Fruit fly (Drosophila melanogaster) whole organism, prepupa: ENCODE data around the gene spz3.
A peak's percentile ranks its signal among the peaks of the same experiment; 100 is the strongest.

ENCODE experiments used
- Blimp-1 ChIP-seq: fragments of 200-800 bp; sonication (Bioruptor generic); optimal IDR thresholded peaks from 3 replicates; lab custom pipeline; 2017; ENCODE audit warnings: missing biosample characterization, missing genetic modification characterization, mild to moderate bottlenecking, moderate library complexity, missing genetic modification reagents
- CG10631 ChIP-seq: fragments of 200-800 bp; sonication (Bioruptor generic); optimal IDR thresholded peaks from 2 replicates; lab custom pipeline; 2016; ENCODE audit warnings: missing biosample characterization, missing genetic modification characterization
- CG10669 ChIP-seq: fragments of 200-800 bp; sonication (Bioruptor generic); optimal IDR thresholded peaks from 3 replicates; lab custom pipeline; 2018; ENCODE audit warnings: missing biosample characterization, mild to moderate bottlenecking, missing genetic modification characterization, moderate library complexity
- CG11762 ChIP-seq: fragments of 200-800 bp; sonication (Bioruptor generic); optimal IDR thresholded peaks from 3 replicates; lab custom pipeline; 2016; ENCODE audit warnings: missing biosample characterization, missing genetic modification characterization; ENCODE audit not compliant: insufficient read depth
- CG11902 ChIP-seq: fragments of 200-800 bp; sonication (Bioruptor generic); optimal IDR thresholded peaks from 3 replicates; lab custom pipeline; 2016; ENCODE audit warnings: missing biosample characterization, missing genetic modification characterization
- CG15336 ChIP-seq: fragments of 200-800 bp; sonication (Bioruptor generic); IDR thresholded peaks from 2 replicates; pipeline ENCODE4 v1.3.6; 2022; ENCODE audit warnings: missing biosample characterization, missing genetic modification characterization
- CG1621 ChIP-seq: fragments of 200-800 bp; sonication (Bioruptor generic); optimal IDR thresholded peaks from 3 replicates; lab custom pipeline; 2018; ENCODE audit warnings: missing biosample characterization, mild to moderate bottlenecking, missing genetic modification characterization
- CG16779 ChIP-seq: fragments of 200-800 bp; sonication (Bioruptor generic); optimal IDR thresholded peaks from 3 replicates; lab custom pipeline; 2017; ENCODE audit warnings: missing biosample characterization, mild to moderate bottlenecking, missing genetic modification characterization
- CG31627 ChIP-seq: fragments of 200-800 bp; sonication (Bioruptor generic); optimal IDR thresholded peaks from 3 replicates; lab custom pipeline; 2016; ENCODE audit warnings: missing biosample characterization, missing genetic modification characterization
- CG32006 ChIP-seq: fragments of 200-800 bp; sonication (Bioruptor generic); optimal IDR thresholded peaks from 3 replicates; lab custom pipeline; 2017; ENCODE audit warnings: missing biosample characterization, mild to moderate bottlenecking, missing genetic modification characterization
- CG34406 ChIP-seq: fragments of 200-800 bp; sonication (Bioruptor generic); optimal IDR thresholded peaks from 3 replicates; lab custom pipeline; 2016; ENCODE audit warnings: missing biosample characterization, missing genetic modification characterization
- CG3919 ChIP-seq: fragments of 200-800 bp; sonication (Bioruptor generic); optimal IDR thresholded peaks from 3 replicates; lab custom pipeline; 2016; ENCODE audit warnings: missing biosample characterization, missing genetic modification characterization
- CG4318 ChIP-seq: fragments of 200-800 bp; sonication (Bioruptor generic); optimal IDR thresholded peaks from 3 replicates; lab custom pipeline; 2017; ENCODE audit warnings: missing biosample characterization, mild to moderate bottlenecking, missing genetic modification characterization
- CG6163 ChIP-seq: fragments of 200-800 bp; sonication (Bioruptor generic); IDR thresholded peaks from 3 replicates; pipeline ENCODE4 v1.3.6; 2022; ENCODE audit warnings: missing biosample characterization, missing genetic modification characterization
- CG6276 ChIP-seq: fragments of 200-800 bp; sonication (Bioruptor generic); optimal IDR thresholded peaks from 2 replicates; lab custom pipeline; 2017; ENCODE audit warnings: missing biosample characterization, mild to moderate bottlenecking, missing genetic modification characterization
- CG6792 ChIP-seq: fragments of 200-800 bp; sonication (Bioruptor generic); optimal IDR thresholded peaks from 3 replicates; lab custom pipeline; 2016; ENCODE audit warnings: missing biosample characterization, missing genetic modification characterization
- CG6808 ChIP-seq: fragments of 200-800 bp; sonication (Bioruptor generic); optimal IDR thresholded peaks from 3 replicates; lab custom pipeline; 2017; ENCODE audit warnings: missing biosample characterization, missing genetic modification characterization, mild to moderate bottlenecking, moderate library complexity, missing genetic modification reagents
- CG6854 ChIP-seq: fragments of 200-800 bp; sonication (Bioruptor generic); optimal IDR thresholded peaks from 2 replicates; lab custom pipeline; 2017; ENCODE audit warnings: missing biosample characterization, mild to moderate bottlenecking, missing genetic modification characterization
- CG7368 ChIP-seq: fragments of 200-800 bp; sonication (Bioruptor generic); optimal IDR thresholded peaks from 3 replicates; lab custom pipeline; 2016; ENCODE audit warnings: missing biosample characterization, missing genetic modification characterization
- CG8119 ChIP-seq: fragments of 200-800 bp; sonication (Bioruptor generic); IDR thresholded peaks from 3 replicates; pipeline ENCODE4 v1.3.6; 2022; ENCODE audit warnings: missing biosample characterization, missing genetic modification characterization
- CG8632 ChIP-seq: fragments of 200-800 bp; sonication (Bioruptor generic); optimal IDR thresholded peaks from 3 replicates; lab custom pipeline; 2016; ENCODE audit warnings: missing biosample characterization, missing genetic modification characterization
- CG9139 ChIP-seq: fragments of 200-800 bp; sonication (Bioruptor generic); optimal IDR thresholded peaks from 3 replicates; lab custom pipeline; 2017; ENCODE audit warnings: missing biosample characterization, mild to moderate bottlenecking, missing genetic modification characterization
- Eip75B ChIP-seq: fragments of 200-800 bp; sonication (Bioruptor generic); optimal IDR thresholded peaks from 3 replicates; lab custom pipeline; 2016; ENCODE audit warnings: missing biosample characterization, missing genetic modification characterization
- Eip78C ChIP-seq: fragments of 200-800 bp; sonication (Bioruptor generic); peaks from one replicate; lab custom pipeline; 2016; ENCODE audit warnings: missing biosample characterization, missing genetic modification characterization
- Gug ChIP-seq: fragments of 200-800 bp; sonication (Bioruptor generic); IDR thresholded peaks from 2 replicates; pipeline ENCODE4 v1.3.6; 2022; ENCODE audit warnings: missing biosample characterization, missing genetic modification characterization
- Hr38 ChIP-seq: sonication (Bioruptor generic); optimal IDR thresholded peaks from 2 replicates; lab custom pipeline; 2016; ENCODE audit warnings: missing biosample characterization, missing genetic modification characterization
- Hr4 ChIP-seq: fragments of 200-800 bp; sonication (Bioruptor generic); optimal IDR thresholded peaks from 3 replicates; lab custom pipeline; 2016; ENCODE audit warnings: missing biosample characterization, missing genetic modification characterization
- Lpt ChIP-seq: fragments of 200-800 bp; sonication (Bioruptor generic); optimal IDR thresholded peaks from 3 replicates; lab custom pipeline; 2016; ENCODE audit warnings: missing biosample characterization, missing genetic modification characterization
- OdsH ChIP-seq: fragments of 200-800 bp; sonication (Bioruptor generic); optimal IDR thresholded peaks from 3 replicates; lab custom pipeline; 2016; ENCODE audit warnings: missing biosample characterization, missing genetic modification characterization
- Smox ChIP-seq: fragments of 200-800 bp; sonication (Bioruptor generic); optimal IDR thresholded peaks from 3 replicates; lab custom pipeline; 2016; ENCODE audit warnings: missing biosample characterization, missing genetic modification characterization
- Sox14 ChIP-seq: fragments of 200-800 bp; sonication (Bioruptor generic); optimal IDR thresholded peaks from 3 replicates; lab custom pipeline; 2016; ENCODE audit warnings: missing biosample characterization, missing genetic modification characterization
- achi ChIP-seq: fragments of 200-800 bp; sonication (Bioruptor generic); optimal IDR thresholded peaks from 3 replicates; lab custom pipeline; 2016; ENCODE audit warnings: missing biosample characterization, missing genetic modification characterization
- acj6 ChIP-seq: fragments of 200-800 bp; sonication (Bioruptor generic); optimal IDR thresholded peaks from 3 replicates; lab custom pipeline; 2016; ENCODE audit warnings: missing biosample characterization, missing genetic modification characterization
- cyc ChIP-seq: fragments of 200-800 bp; sonication (Bioruptor generic); optimal IDR thresholded peaks from 3 replicates; lab custom pipeline; 2016; ENCODE audit warnings: missing biosample characterization, missing genetic modification characterization
- dsx ChIP-seq: fragments of 200-800 bp; optimal IDR thresholded peaks from 3 replicates; lab custom pipeline; 2019; ENCODE audit warnings: missing biosample characterization, mild to moderate bottlenecking, missing genetic modification characterization, moderate library complexity; ENCODE audit not compliant: poor library complexity, severe bottlenecking
- eg ChIP-seq: fragments of 200-800 bp; sonication (Bioruptor generic); IDR thresholded peaks from 3 replicates; pipeline ENCODE4 v1.3.6; 2022; ENCODE audit warnings: missing biosample characterization, missing genetic modification characterization
- esn ChIP-seq: fragments of 200-800 bp; sonication (Bioruptor generic); optimal IDR thresholded peaks from 2 replicates; lab custom pipeline; 2016; ENCODE audit warnings: missing biosample characterization, mild to moderate bottlenecking, missing genetic modification characterization, moderate library complexity
- fd59A ChIP-seq: fragments of 200-800 bp; sonication (Bioruptor generic); optimal IDR thresholded peaks from 2 replicates; lab custom pipeline; 2017; ENCODE audit warnings: missing biosample characterization, mild to moderate bottlenecking, missing genetic modification characterization, missing genetic modification reagents
- fkh ChIP-seq: fragments of 200-800 bp; sonication (Bioruptor generic); optimal IDR thresholded peaks from 3 replicates; lab custom pipeline; 2017; ENCODE audit warnings: missing biosample characterization, mild to moderate bottlenecking, missing genetic modification characterization, moderate library complexity
- lz ChIP-seq: fragments of 200-800 bp; sonication (Bioruptor generic); optimal IDR thresholded peaks from 3 replicates; lab custom pipeline; 2016; ENCODE audit warnings: missing biosample characterization, missing genetic modification characterization
- net ChIP-seq: fragments of 200-800 bp; sonication (Bioruptor generic); optimal IDR thresholded peaks from 3 replicates; lab custom pipeline; 2016; ENCODE audit warnings: missing biosample characterization, missing genetic modification characterization
- pdm3 ChIP-seq: fragments of 200-800 bp; sonication (Bioruptor generic); optimal IDR thresholded peaks from 3 replicates; lab custom pipeline; 2016; ENCODE audit warnings: missing biosample characterization, missing genetic modification characterization
- salr ChIP-seq, 2 experiments: fragments of 200-800 bp; sonication (Bioruptor generic); optimal IDR thresholded peaks; 3 replicates each; lab custom pipeline; 2016 to 2018; ENCODE audit warnings: missing biosample characterization in 2 of 2, missing genetic modification characterization in 2 of 2, mild to moderate bottlenecking in 1 of 2
- spab ChIP-seq: fragments of 200-800 bp; sonication (Bioruptor generic); optimal IDR thresholded peaks from 2 replicates; lab custom pipeline; 2017; ENCODE audit warnings: missing biosample characterization, mild to moderate bottlenecking, missing genetic modification characterization, missing genetic modification reagents
- ss ChIP-seq, 2 experiments: fragments of 200-800 bp; sonication (Bioruptor generic); optimal IDR thresholded peaks; 2 replicates in 1 of 2; 3 replicates in 1 of 2; lab custom pipeline; 2017 to 2018; ENCODE audit warnings: mild to moderate bottlenecking in 2 of 2, missing biosample characterization in 2 of 2, missing genetic modification characterization in 2 of 2, moderate library complexity in 1 of 2
- svp ChIP-seq: fragments of 200-800 bp; sonication (Bioruptor generic); peaks from one replicate; lab custom pipeline; 2016; ENCODE audit warnings: missing biosample characterization, missing genetic modification characterization
- topi ChIP-seq: fragments of 200-800 bp; sonication (Bioruptor generic); optimal IDR thresholded peaks from 3 replicates; lab custom pipeline; 2016; ENCODE audit warnings: missing biosample characterization, missing genetic modification characterization
- vri ChIP-seq: fragments of 200-800 bp; sonication (Bioruptor generic); optimal IDR thresholded peaks from 3 replicates; lab custom pipeline; 2016; ENCODE audit warnings: missing biosample characterization, mild to moderate bottlenecking, missing genetic modification characterization

Gene spz3

dm6 chr2L:7912878-7913277 is 33.5 kb upstream of the spz3 start:
- TF ChIP-seq CG8119 (GFP tag; lab: Robert Waterston, UW) (no peak), Eip78C (GFP tag; lab: Kevin White, UChicago) (peak; percentile 5), CG6163 (GFP tag; lab: Robert Waterston, UW) (no peak), CG6808 (GFP tag; lab: Kevin White, UChicago) (no peak), CG7368 (GFP tag; lab: Kevin White, UChicago) (no peak), Eip75B (no peak), esn (GFP tag; lab: Kevin White, UChicago) (no peak)
- TF ChIP-seq, all 60 proteins: peak for 1

dm6 chr2L:7911209-7911859 is 32.0 kb upstream of the spz3 start:
- TF ChIP-seq achi (GFP tag; lab: Kevin White, UChicago) (peak; percentile 19), OdsH (peak; percentile 38), CG8119 (GFP tag; lab: Robert Waterston, UW) (0 out of 3 replicates have a peak, but pooled peaks have one; percentile 26), ss (GFP tag; optimal IDR thresholded peaks at IDR 0.05; lab: Kevin White, UChicago) (peak; percentile 42 to 46), spab (GFP tag; lab: Kevin White, UChicago) (peak; percentile 12), CG31627 (GFP tag; lab: Kevin White, UChicago) (peak; percentile 56), Hr4 (GFP tag; lab: Kevin White, UChicago) (no peak), eg (GFP tag; lab: Robert Waterston, UW) (no peak), Hr38 (GFP tag; lab: Kevin White, UChicago) (no peak), Lpt (GFP tag; lab: Kevin White, UChicago) (no peak), Sox14 (peak; percentile 3), CG34406 (peak; percentile 43), CG9139 (GFP tag; lab: Kevin White, UChicago) (no peak), CG8632 (GFP tag; lab: Kevin White, UChicago) (peak; percentile 33), Blimp-1 (GFP tag; lab: Kevin White, UChicago) (no peak), CG6854 (GFP tag; lab: Kevin White, UChicago) (no peak), CG11902 (GFP tag; lab: Kevin White, UChicago) (no peak), pdm3 (peak; percentile 34), fkh (no peak), CG3919 (GFP tag; lab: Kevin White, UChicago) (no peak), CG6276 (GFP tag; lab: Kevin White, UChicago) (no peak), Gug (no peak), CG4318 (GFP tag; lab: Kevin White, UChicago) (no peak), topi (no peak), acj6 (GFP tag; lab: Kevin White, UChicago) (peak; percentile 50), CG7368 (GFP tag; lab: Kevin White, UChicago) (no peak), CG1621 (tag; lab: Kevin White, UChicago) (peak; percentile 58), CG10669 (peak; percentile 6), dsx (GFP tag; lab: Kevin White, UChicago) (peak; percentile 99), svp (GFP tag; lab: Kevin White, UChicago) (peak; percentile 76), Eip75B (peak; percentile 54), CG15336 (GFP tag; lab: Robert Waterston, UW) (no peak), CG11762 (GFP tag; lab: Kevin White, UChicago) (no peak), lz (GFP tag; lab: Kevin White, UChicago) (peak; percentile 43), CG32006 (GFP tag; lab: Kevin White, UChicago) (no peak), Smox (GFP tag; lab: Kevin White, UChicago) (peak; percentile 39), salr (GFP tag; optimal IDR thresholded peaks at IDR 0.05; lab: Kevin White, UChicago) (no peak), vri (no peak), CG10631 (peak; percentile 41), fd59A (GFP tag; lab: Kevin White, UChicago) (peak; percentile 68), cyc (GFP tag; lab: Kevin White, UChicago) (no peak), CG6792 (GFP tag; lab: Kevin White, UChicago) (peak; percentile 42), CG16779 (no peak), CG6163 (GFP tag; lab: Robert Waterston, UW) (0 out of 3 replicates have a peak, but pooled peaks have one; percentile 27), net (no peak)
